Fruit fly (Drosophila melanogaster) whole organism, embryonic: Measurements from ENCODE around the gene REG.
A peak's percentile ranks its signal among the peaks of the same experiment; 100 is the strongest.

Source experiments
- Bteb2 ChIP-seq: fragments of 200-800 bp; sonication (Bioruptor generic); optimal IDR thresholded peaks from 2 replicates; lab custom pipeline; 2016; ENCODE audit warnings: missing biosample characterization, missing genetic modification characterization
- CG10209 ChIP-seq: fragments of 200-800 bp; sonication (Bioruptor generic); optimal IDR thresholded peaks from 3 replicates; lab custom pipeline; 2017; ENCODE audit warnings: missing biosample characterization, mild to moderate bottlenecking, missing genetic modification characterization, missing genetic modification reagents
- CG11723 ChIP-seq: fragments of 200-800 bp; sonication (Bioruptor generic); optimal IDR thresholded peaks from 2 replicates; lab custom pipeline; 2017; ENCODE audit warnings: missing biosample characterization, mild to moderate bottlenecking, missing genetic modification characterization
- CG12155 ChIP-seq: fragments of 200-800 bp; sonication (Bioruptor generic); optimal IDR thresholded peaks from 3 replicates; lab custom pipeline; 2016; ENCODE audit warnings: missing biosample characterization, missing genetic modification characterization
- CG13123 ChIP-seq: fragments of 200-800 bp; sonication (Bioruptor generic); optimal IDR thresholded peaks from 2 replicates; lab custom pipeline; 2016; ENCODE audit warnings: missing biosample characterization, missing genetic modification characterization
- CG15073 ChIP-seq: fragments of 200-800 bp; sonication (Bioruptor generic); optimal IDR thresholded peaks from 2 replicates; lab custom pipeline; 2016; ENCODE audit warnings: missing biosample characterization, missing genetic modification characterization
- CG18599 ChIP-seq: fragments of 200-800 bp; sonication (Bioruptor generic); optimal IDR thresholded peaks from 3 replicates; lab custom pipeline; 2017; ENCODE audit warnings: missing biosample characterization, missing genetic modification characterization, mild to moderate bottlenecking, moderate library complexity, missing genetic modification reagents
- CG2199 ChIP-seq: fragments of 200-800 bp; sonication (Bioruptor generic); IDR thresholded peaks from 3 replicates; pipeline ENCODE4 v1.3.6; 2022; ENCODE audit warnings: missing biosample characterization, missing genetic modification characterization
- CG2712 ChIP-seq: fragments of 200-800 bp; optimal IDR thresholded peaks from 3 replicates; lab custom pipeline; 2019; ENCODE audit warnings: missing biosample characterization, mild to moderate bottlenecking, missing genetic modification characterization, moderate library complexity
- CG30403 ChIP-seq: fragments of 200-800 bp; sonication (Bioruptor generic); optimal IDR thresholded peaks from 3 replicates; lab custom pipeline; 2016; ENCODE audit warnings: missing biosample characterization, missing genetic modification characterization
- CG3838 ChIP-seq: fragments of 200-800 bp; sonication (Bioruptor generic); optimal IDR thresholded peaks from 3 replicates; lab custom pipeline; 2016; ENCODE audit warnings: missing biosample characterization, missing genetic modification characterization
- CG4820 ChIP-seq: fragments of 200-800 bp; sonication (Bioruptor generic); optimal IDR thresholded peaks from 3 replicates; lab custom pipeline; 2016; ENCODE audit warnings: missing biosample characterization, missing genetic modification characterization
- CG6175 ChIP-seq: fragments of 200-800 bp; sonication (Bioruptor generic); IDR thresholded peaks from 3 replicates; pipeline ENCODE4 v1.3.6; 2022; ENCODE audit warnings: missing biosample characterization, missing genetic modification characterization
- CG6272 ChIP-seq: fragments of 200-800 bp; sonication (Bioruptor generic); IDR thresholded peaks from 2 replicates; pipeline ENCODE4 v1.3.6; 2022; ENCODE audit warnings: missing biosample characterization, missing genetic modification characterization
- CG7372 ChIP-seq: fragments of 200-800 bp; sonication (Bioruptor generic); IDR thresholded peaks from 2 replicates; pipeline ENCODE4 v1.3.6; 2022; ENCODE audit warnings: missing biosample characterization, missing genetic modification characterization
- CG7928 ChIP-seq: fragments of 200-800 bp; sonication (Bioruptor generic); optimal IDR thresholded peaks from 2 replicates; lab custom pipeline; 2017; ENCODE audit warnings: missing biosample characterization, mild to moderate bottlenecking, missing genetic modification characterization
- CG8388 ChIP-seq: fragments of 200-800 bp; sonication (Bioruptor generic); optimal IDR thresholded peaks from 2 replicates; lab custom pipeline; 2019; ENCODE audit warnings: missing biosample characterization, mild to moderate bottlenecking, missing genetic modification characterization, moderate library complexity
- CG8765 ChIP-seq: fragments of 200-800 bp; sonication (Bioruptor generic); IDR thresholded peaks from 2 replicates; pipeline ENCODE4 v1.3.6; 2022; ENCODE audit warnings: missing biosample characterization, missing genetic modification characterization
- CoRest ChIP-seq: fragments of 200-800 bp; sonication (Bioruptor generic); optimal IDR thresholded peaks from 3 replicates; lab custom pipeline; 2018; ENCODE audit warnings: missing biosample characterization, mild to moderate bottlenecking, missing genetic modification characterization, moderate library complexity
- D ChIP-seq, 2 experiments: fragments of 200-800 bp in 1 of 2; fragments of >200 bp in 1 of 2; sonication (Bioruptor generic) in 1 of 2; optimal IDR thresholded peaks; 2 replicates in 1 of 2; 3 replicates in 1 of 2; lab custom pipeline; 2017; ENCODE audit warnings: mild to moderate bottlenecking in 1 of 2, missing biosample characterization in 1 of 2, missing genetic modification characterization in 1 of 2, missing genetic modification reagents in 1 of 2
- Dfd ChIP-seq, 2 experiments: fragments of >200 bp; optimal IDR thresholded peaks; 2 replicates each; lab custom pipeline; 2017; ENCODE audit warnings: missing biosample characterization in 2 of 2, missing genetic modification characterization in 2 of 2
- Drgx ChIP-seq: fragments of 200-800 bp; sonication (Bioruptor generic); IDR thresholded peaks from 2 replicates; pipeline ENCODE4 v1.3.6; 2022; ENCODE audit warnings: missing biosample characterization, missing genetic modification characterization
- H15 ChIP-seq: fragments of 200-800 bp; sonication (Bioruptor generic); IDR thresholded peaks from 3 replicates; pipeline ENCODE4 v1.3.6; 2022; ENCODE audit warnings: missing biosample characterization, missing genetic modification characterization
- HmgZ ChIP-seq: fragments of 200-800 bp; sonication (Bioruptor generic); optimal IDR thresholded peaks from 2 replicates; lab custom pipeline; 2018; ENCODE audit warnings: missing biosample characterization, mild to moderate bottlenecking, missing genetic modification characterization
- Hr78 ChIP-seq, 2 experiments: fragments of 200-800 bp in 1 of 2; fragments of >200 bp in 1 of 2; sonication (Bioruptor generic) in 1 of 2; optimal IDR thresholded peaks; 2 replicates each; lab custom pipeline; 2017 to 2019; ENCODE audit warnings: missing biosample characterization in 2 of 2, missing genetic modification characterization in 2 of 2, mild to moderate bottlenecking in 1 of 2, moderate library complexity in 1 of 2
- Lhr ChIP-seq: fragments of 200-800 bp; sonication (Bioruptor generic); optimal IDR thresholded peaks from 3 replicates; lab custom pipeline; 2017; ENCODE audit warnings: mild to moderate bottlenecking, missing biosample characterization, missing genetic modification reagents, missing genetic modification characterization
- MESR4 ChIP-seq: fragments of 200-800 bp; sonication (Bioruptor generic); optimal IDR thresholded peaks from 2 replicates; lab custom pipeline; 2018; ENCODE audit warnings: missing biosample characterization, mild to moderate bottlenecking, missing genetic modification characterization, moderate library complexity
- Mad ChIP-seq: fragments of 200-800 bp; sonication (Bioruptor generic); optimal IDR thresholded peaks from 2 replicates; lab custom pipeline; 2016; ENCODE audit warnings: missing biosample characterization, missing genetic modification characterization
- Oaz ChIP-seq: fragments of 200-800 bp; sonication (Bioruptor generic); IDR thresholded peaks from 2 replicates; pipeline ENCODE4 v1.3.6; 2022; ENCODE audit warnings: missing biosample characterization, missing genetic modification characterization
- PHDP ChIP-seq: fragments of 200-800 bp; sonication (Bioruptor generic); optimal IDR thresholded peaks from 3 replicates; lab custom pipeline; 2018; ENCODE audit warnings: missing biosample characterization, mild to moderate bottlenecking, missing genetic modification characterization, moderate library complexity
- Rfx ChIP-seq: fragments of 200-800 bp; sonication (Bioruptor generic); IDR thresholded peaks from 2 replicates; pipeline ENCODE4 v1.3.6; 2022; ENCODE audit warnings: missing biosample characterization, missing genetic modification characterization
- Tbp ChIP-seq: fragments of >200 bp; optimal IDR thresholded peaks from 2 replicates; lab custom pipeline; 2018; ENCODE audit warnings: missing biosample characterization, missing genetic modification characterization
- Vsx1 ChIP-seq: fragments of 200-800 bp; sonication (Bioruptor generic); optimal IDR thresholded peaks from 2 replicates; lab custom pipeline; 2017; ENCODE audit warnings: missing biosample characterization, mild to moderate bottlenecking, missing genetic modification characterization, missing genetic modification reagents
- Xbp1 ChIP-seq: fragments of 200-800 bp; sonication (Bioruptor generic); optimal IDR thresholded peaks from 3 replicates; lab custom pipeline; 2016; ENCODE audit warnings: missing biosample characterization, mild to moderate bottlenecking, missing genetic modification characterization
- ab ChIP-seq: fragments of 200-800 bp; sonication (Bioruptor generic); optimal IDR thresholded peaks from 2 replicates; lab custom pipeline; 2016; ENCODE audit warnings: missing biosample characterization, missing genetic modification characterization
- abd-A ChIP-seq: fragments of 200-800 bp; sonication (Bioruptor generic); optimal IDR thresholded peaks from 3 replicates; lab custom pipeline; 2019; ENCODE audit warnings: missing biosample characterization, mild to moderate bottlenecking, missing genetic modification characterization, moderate library complexity
- az2 ChIP-seq: fragments of 200-800 bp; sonication (Bioruptor generic); optimal IDR thresholded peaks from 3 replicates; lab custom pipeline; 2016; ENCODE audit warnings: missing biosample characterization, missing genetic modification characterization
- bigmax ChIP-seq: fragments of 200-800 bp; sonication (Bioruptor generic); optimal IDR thresholded peaks from 2 replicates; lab custom pipeline; 2018; ENCODE audit warnings: missing biosample characterization, mild to moderate bottlenecking, missing genetic modification characterization
- bowl ChIP-seq: fragments of 200-800 bp; sonication (Bioruptor generic); IDR thresholded peaks from 2 replicates; pipeline ENCODE4 v1.3.6; 2022; ENCODE audit warnings: missing biosample characterization, missing genetic modification characterization
- en ChIP-seq: fragments of 200-800 bp; sonication (Bioruptor generic); optimal IDR thresholded peaks from 2 replicates; lab custom pipeline; 2016; ENCODE audit warnings: missing biosample characterization, missing genetic modification characterization
- esg ChIP-seq: fragments of 200-800 bp; sonication (Bioruptor generic); conservative IDR thresholded peaks from 2 replicates; pipeline ENCODE4 v1.3.6; 2022; ENCODE audit warnings: missing biosample characterization, missing genetic modification characterization
- eve ChIP-seq, 2 experiments: fragments of >200 bp; optimal IDR thresholded peaks; 2 replicates each; lab custom pipeline; 2017; ENCODE audit warnings: missing biosample characterization in 2 of 2, missing genetic modification characterization in 2 of 2
- fd102C ChIP-seq: fragments of 200-800 bp; sonication (Bioruptor generic); optimal IDR thresholded peaks from 2 replicates; lab custom pipeline; 2018; ENCODE audit warnings: missing biosample characterization, mild to moderate bottlenecking, missing genetic modification characterization, moderate library complexity
- gce ChIP-seq: fragments of 200-800 bp; sonication (Bioruptor generic); IDR thresholded peaks from 3 replicates; pipeline ENCODE4 v1.3.6; 2022; ENCODE audit warnings: missing biosample characterization, missing genetic modification characterization
- gro ChIP-seq: fragments of 200-800 bp; sonication (Bioruptor generic); optimal IDR thresholded peaks from 2 replicates; lab custom pipeline; 2016; ENCODE audit warnings: missing biosample characterization, missing genetic modification characterization
- phol ChIP-seq: fragments of 200-800 bp; sonication (Bioruptor generic); optimal IDR thresholded peaks from 3 replicates; lab custom pipeline; 2018; ENCODE audit warnings: missing biosample characterization, mild to moderate bottlenecking, missing genetic modification characterization, moderate library complexity
- tin ChIP-seq: fragments of 200-800 bp; sonication (Bioruptor generic); optimal IDR thresholded peaks from 3 replicates; lab custom pipeline; 2016; ENCODE audit warnings: missing biosample characterization, missing genetic modification characterization
- tio ChIP-seq: fragments of 200-800 bp; sonication (Bioruptor generic); optimal IDR thresholded peaks from 2 replicates; lab custom pipeline; 2017; ENCODE audit warnings: missing biosample characterization, missing genetic modification characterization, inconsistent platforms
- tll ChIP-seq, 2 experiments: fragments of 200-800 bp in 1 of 2; fragments of >200 bp in 1 of 2; sonication (Bioruptor generic) in 1 of 2; optimal IDR thresholded peaks; 2 replicates each; lab custom pipeline; 2017 to 2019; ENCODE audit warnings: missing biosample characterization in 2 of 2, missing genetic modification characterization in 2 of 2, mild to moderate bottlenecking in 1 of 2, moderate library complexity in 1 of 2
- yki ChIP-seq: fragments of >200 bp; optimal IDR thresholded peaks from 3 replicates; lab custom pipeline; 2018

REG gene

DNA sequence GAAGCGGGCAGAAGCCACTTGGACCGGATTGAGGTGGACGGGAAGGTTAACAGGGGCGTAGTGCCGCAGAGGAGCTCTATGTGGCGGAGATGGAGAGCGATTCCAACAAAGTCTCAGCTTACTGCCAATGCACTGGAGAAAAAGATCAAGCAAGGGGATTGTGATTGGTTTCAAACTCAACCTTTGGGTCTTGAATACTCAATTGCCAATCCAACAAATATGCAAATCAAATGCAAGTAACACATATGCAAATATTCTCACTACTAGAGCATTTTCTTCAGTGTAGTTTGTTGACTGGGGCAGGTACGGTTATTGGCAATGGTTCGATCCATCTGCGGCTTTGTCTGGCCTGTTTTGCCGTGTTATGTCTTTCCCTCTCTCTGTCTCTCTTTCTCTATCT is 39.2 kb downstream of the REG start (continued):
- TF ChIP-seq CG7928, result peak; percentile 44
- no peak for TF ChIP-seq MESR4 (GFP tag; lab: Kevin White, UChicago)
- TF ChIP-seq D (optimal IDR thresholded peaks at IDR 0.05; lab: Kevin White, UChicago), result no peak
- TF ChIP-seq D (GFP tag; optimal IDR thresholded peaks at IDR 0.05; lab: Kevin White, UChicago), result peak; percentile 66
- TF ChIP-seq tio, result peak; percentile 60
- TF ChIP-seq bigmax, result no peak
- TF ChIP-seq en (GFP tag; lab: Kevin White, UChicago), result peak; percentile 67
- no peak for TF ChIP-seq abd-A (tag; lab: Kevin White, UChicago)
- no peak for TF ChIP-seq Dfd (GFP tag; optimal IDR thresholded peaks at IDR 0.05; lab: Kevin White, UChicago)
- TF ChIP-seq CG8765 (GFP tag; lab: Robert Waterston, UW), result no peak
- no peak for TF ChIP-seq CG3838 (GFP tag; lab: Kevin White, UChicago)
- TF ChIP-seq Bteb2 (GFP tag; lab: Kevin White, UChicago), result peak; percentile 65
- peak; percentile 81 for TF ChIP-seq H15
- TF ChIP-seq phol (tag; lab: Kevin White, UChicago), result peak; percentile 72
- TF ChIP-seq CG11723 (GFP tag; lab: Kevin White, UChicago), result peak; percentile 64
- TF ChIP-seq CG2199 (GFP tag; lab: Robert Waterston, UW), result no peak
- TF ChIP-seq CG13123, result peak; percentile 46
- no peak for TF ChIP-seq yki
- peak; percentile 55; the same call in 1 of the 2 replicates for TF ChIP-seq CG7372
- no peak for TF ChIP-seq fd102C (GFP tag; lab: Kevin White, UChicago)
- peak; percentile 75 for TF ChIP-seq az2 (GFP tag; lab: Kevin White, UChicago)
- TF ChIP-seq CG4820 (GFP tag; lab: Kevin White, UChicago), result peak; percentile 74
- TF ChIP-seq PHDP (tag; lab: Kevin White, UChicago), result peak; percentile 73
- TF ChIP-seq CG8388 (GFP tag; lab: Kevin White, UChicago), result peak; percentile 68
- TF ChIP-seq CG15073, result no peak
- peak; percentile 84 for TF ChIP-seq CG30403
- TF ChIP-seq gce (GFP tag; lab: Robert Waterston, UW), result peak; percentile 76; the same call in 2 of the 3 replicates
- TF ChIP-seq Hr78 (GFP tag; optimal IDR thresholded peaks at IDR 0.05; lab: Kevin White, UChicago), result peak in 1 of 2 experiments; percentile 58
- peak; percentile 84 for TF ChIP-seq Rfx (GFP tag; lab: Robert Waterston, UW)
- peak; percentile 6 for TF ChIP-seq Vsx1 (GFP tag; lab: Kevin White, UChicago)
- TF ChIP-seq esg, result peak; percentile 73
- TF ChIP-seq HmgZ, result peak; percentile 59
- TF ChIP-seq CG6175, result peak; percentile 73; the same call in 1 of the 3 replicates
- peak; percentile 71 for TF ChIP-seq CG10209 (GFP tag; lab: Kevin White, UChicago)
- 0 out of 2 replicates have a peak, but pooled peaks have one; percentile 46 for TF ChIP-seq Oaz
- TF ChIP-seq bowl, result no peak
- TF ChIP-seq tin (GFP tag; lab: Kevin White, UChicago), result peak; percentile 75
- peak; percentile 63 for TF ChIP-seq CG6272
- peak; percentile 86 for TF ChIP-seq CG18599 (GFP tag; lab: Kevin White, UChicago)
- peak; percentile 94 for TF ChIP-seq Drgx (GFP tag; lab: Robert Waterston, UW)
- TF ChIP-seq Mad (GFP tag; lab: Kevin White, UChicago), result peak; percentile 24
- no peak for TF ChIP-seq Tbp (GFP tag; lab: Kevin White, UChicago)
- TF ChIP-seq gro (GFP tag; lab: Kevin White, UChicago), result peak; percentile 52
- peak; percentile 66 for TF ChIP-seq CoRest (tag; lab: Kevin White, UChicago)
- TF ChIP-seq Lhr (GFP tag; lab: Kevin White, UChicago), result no peak
- TF ChIP-seq CG2712, result peak; percentile 79
- TF ChIP-seq tll (GFP tag; optimal IDR thresholded peaks at IDR 0.05; lab: Kevin White, UChicago), result peak in 1 of 2 experiments; percentile 0
- peak; percentile 77 for TF ChIP-seq Xbp1 (GFP tag; lab: Kevin White, UChicago)
- peak; percentile 79 for TF ChIP-seq ab (GFP tag; lab: Kevin White, UChicago)
- TF ChIP-seq CG12155, result peak; percentile 72
- peak in 1 of 2 experiments; percentile 86 for TF ChIP-seq eve (GFP tag; optimal IDR thresholded peaks at IDR 0.05; lab: Kevin White, UChicago)
